Worm (Caenorhabditis elegans): Measurements from ENCODE around the gene Y39A1A.22.
A peak's percentile ranks its signal among the peaks of the same experiment; 100 is the strongest.

ce11 chrIII:10720170-10720569, 13.3 kb upstream of the Y39A1A.22 start:
- TF ChIP-seq cog-1 (tag; optimal IDR thresholded peaks at IDR 0.05) (peak; percentile 26), klf-2 (GFP tag; conservative IDR thresholded peaks at IDR 0.05) (no peak), med-1 (GFP tag; optimal IDR thresholded peaks at IDR 0.05; ENCODE audit: insufficient read depth) (no peak), ref-1 (GFP tag; conservative IDR thresholded peaks at IDR 0.05) (no peak), flt-1 (GFP tag; IDR thresholded peaks at IDR 0.05) (0 out of 2 replicates have a peak, but pooled peaks have one; percentile 39), T22C8.4 (GFP tag; IDR thresholded peaks at IDR 0.05) (peak; percentile 97), tab-1 (GFP tag; IDR thresholded peaks at IDR 0.05) (no peak), ztf-29 (GFP tag; IDR thresholded peaks at IDR 0.05) (no peak)

Data from whole organism, midembryonic.